Worm (Caenorhabditis elegans): ENCODE data around the gene R07B1.8.

R07B1.8 gene

ce11 chrX:9832370-9832769 lies 40.1 kb downstream of the R07B1.8 start:
- TF ChIP-seq jun-1 (tag; optimal IDR thresholded peaks at IDR 0.05) (no peak), hlh-11 (tag; optimal IDR thresholded peaks at IDR 0.05) (peak; percentile 41), nhr-237 (tag; optimal IDR thresholded peaks at IDR 0.05) (no peak), hlh-30 (tag; optimal IDR thresholded peaks at IDR 0.05; ENCODE audit: insufficient read depth) (peak; percentile 20), snpc-1.2 (GFP tag; IDR thresholded peaks at IDR 0.05) (no peak), saeg-2 (GFP tag; IDR thresholded peaks at IDR 0.05) (no peak), nhr-11 (tag; optimal IDR thresholded peaks at IDR 0.05) (peak; percentile 28), aha-1 (tag) (peak; percentile 14), Y75B8A.6 (GFP tag; IDR thresholded peaks at IDR 0.05) (no peak)

- TF ChIP-seq aha-1 (tag): peak; percentile 94
- no peak for TF ChIP-seq zag-1 (tag; optimal IDR thresholded peaks at IDR 0.05)
- no peak for TF ChIP-seq nhr-25 (tag; optimal IDR thresholded peaks at IDR 0.05; ENCODE audit: borderline replicate concordance, insufficient read depth)
- 0 out of 2 replicates have a peak, but pooled peaks have one; percentile 16 for TF ChIP-seq ceh-20 (GFP tag; IDR thresholded peaks at IDR 0.05)
- no peak for TF ChIP-seq madf-5 (GFP tag; IDR thresholded peaks at IDR 0.05)
- peak in 1 of 2 experiments; percentile 70 for TF ChIP-seq unc-62 (GFP tag; optimal IDR thresholded peaks at IDR 0.05 in 1 of 2)
- no peak for TF ChIP-seq unc-62 (tag; optimal IDR thresholded peaks at IDR 0.05)
Measured at ce11 chrX:9831215-9831614, 41.2 kb downstream of the R07B1.8 start, which contains the start of gene rrc-1. rrc-1 (minus strand) TSS chrX:9831288.

ce11 chrX:9822606-9823264 lies 49.7 kb downstream of the R07B1.8 start:
- TF ChIP-seq unc-130 (GFP tag; optimal IDR thresholded peaks at IDR 0.05) (no peak), T20F7.1 (GFP tag; optimal IDR thresholded peaks at IDR 0.05) (no peak), duxl-1 (tag; optimal IDR thresholded peaks at IDR 0.05; ENCODE audit: poor library complexity) (no peak), dmd-9 (GFP tag; IDR thresholded peaks at IDR 0.05) (no peak), hlh-11 (tag; optimal IDR thresholded peaks at IDR 0.05) (peak; percentile 80), arid-1 (GFP tag; conservative IDR thresholded peaks at IDR 0.05) (0 out of 2 replicates have a peak, but pooled peaks have one; percentile 43), nhr-42 (GFP tag; IDR thresholded peaks at IDR 0.05) (no peak), F37D6.2 (tag; optimal IDR thresholded peaks at IDR 0.05) (no peak), hmg-1.1 (GFP tag; IDR thresholded peaks at IDR 0.05) (peak; percentile 82), spr-1 (tag; optimal IDR thresholded peaks at IDR 0.05) (no peak), nhr-111 (GFP tag; optimal IDR thresholded peaks at IDR 0.05) (no peak), ceh-44 (GFP tag; IDR thresholded peaks at IDR 0.05) (no peak), fkh-10 (GFP tag; optimal IDR thresholded peaks at IDR 0.05) (no peak), ceh-82 (tag; optimal IDR thresholded peaks at IDR 0.05) (no peak), zfp-3 (GFP tag; conservative IDR thresholded peaks at IDR 0.05) (no peak), dmd-6 (GFP tag; IDR thresholded peaks at IDR 0.05) (peak; percentile 70), ZK546.5 (tag; optimal IDR thresholded peaks at IDR 0.05) (no peak), F49E8.2 (tag; optimal IDR thresholded peaks at IDR 0.05; ENCODE audit: borderline replicate concordance) (no peak), mes-2 (tag; optimal IDR thresholded peaks at IDR 0.05; ENCODE audit: poor library complexity, severe bottlenecking) (peak; percentile 74), daf-8 (GFP tag; IDR thresholded peaks at IDR 0.05) (no peak), lin-13 (GFP tag; optimal IDR thresholded peaks at IDR 0.05) (no peak), pqm-1 (tag; optimal IDR thresholded peaks at IDR 0.05) (peak; percentile 33), ama-1 (optimal IDR thresholded peaks at IDR 0.05) (no peak), nhr-28 (tag; optimal IDR thresholded peaks at IDR 0.05) (peak; percentile 45), aha-1 (tag) (no peak), D1046.2 (GFP tag; IDR thresholded peaks at IDR 0.05) (no peak), mxl-3 (GFP tag; optimal IDR thresholded peaks at IDR 0.05) (peak; percentile 40), ZK337.2 (GFP tag; IDR thresholded peaks at IDR 0.05) (no peak), zag-1 (tag; optimal IDR thresholded peaks at IDR 0.05) (no peak), hif-1 (tag; optimal IDR thresholded peaks at IDR 0.05) (no peak), lir-3 (tag; optimal IDR thresholded peaks at IDR 0.05) (no peak), lsy-2 (tag; optimal IDR thresholded peaks at IDR 0.05) (no peak), tag-97 (GFP tag; IDR thresholded peaks at IDR 0.05) (no peak), daf-19 (GFP tag; conservative IDR thresholded peaks at IDR 0.05) (no peak), nhr-10 (tag; optimal IDR thresholded peaks at IDR 0.05) (no peak)
